Worm (Caenorhabditis elegans) whole organism, L1 larva: ENCODE results near the gene F29A7.3.
A peak's percentile ranks its signal among the peaks of the same experiment; 100 is the strongest.

Source experiments
- C34B4.2 ChIP-seq: sonication (generic microtip); optimal IDR thresholded peaks from 2 replicates; lab custom pipeline; 2017; ENCODE audit warnings: mild to moderate bottlenecking, missing genetic modification characterization, missing compliant biosample characterization
- F16B12.6 ChIP-seq: fragments of 150-350 bp; optimal IDR thresholded peaks from 2 replicates; lab custom pipeline; 2014; ENCODE audit warnings: missing biosample characterization, missing genetic modification characterization
- Y116A8C.19 ChIP-seq: sonication (generic microtip); optimal IDR thresholded peaks from 2 replicates; lab custom pipeline; 2016; ENCODE audit warnings: missing compliant biosample characterization, missing genetic modification characterization, borderline replicate concordance
- aha-1 ChIP-seq: fragments of 150-350 bp; optimal IDR thresholded peaks from 2 replicates; lab custom pipeline; 2014; ENCODE audit warnings: missing biosample characterization, missing genetic modification characterization
- aly-2 ChIP-seq: fragments of 150-350 bp; optimal IDR thresholded peaks from 2 replicates; lab custom pipeline; 2014; ENCODE audit warnings: missing biosample characterization, missing genetic modification characterization
- ceh-63 ChIP-seq: fragments of 200-800 bp; sonication (Bioruptor generic); optimal IDR thresholded peaks from 2 replicates; lab custom pipeline; 2018; ENCODE audit warnings: mild to moderate bottlenecking, missing genetic modification characterization, missing compliant biosample characterization
- ceh-8 ChIP-seq: fragments of 200-800 bp; sonication (Bioruptor generic); optimal IDR thresholded peaks from 2 replicates; lab custom pipeline; 2018; ENCODE audit warnings: mild to moderate bottlenecking, missing genetic modification characterization, moderate library complexity, missing compliant biosample characterization
- ceh-82 ChIP-seq, 3 experiments: fragments of 150-350 bp in 1 of 3; sonication (generic microtip) in 2 of 3; optimal IDR thresholded peaks; 2 replicates each; lab custom pipeline; 2014 to 2017; ENCODE audit warnings: missing biosample characterization in 3 of 3, missing genetic modification characterization in 3 of 3
- ceh-88 ChIP-seq: fragments of 200-800 bp; sonication (Bioruptor generic); IDR thresholded peaks from 2 replicates; pipeline ENCODE4 v1.3.6; 2022; ENCODE audit warnings: missing genetic modification characterization, missing compliant biosample characterization
- ces-1 ChIP-seq: fragments of 150-350 bp; optimal IDR thresholded peaks from 2 replicates; lab custom pipeline; 2014; ENCODE audit warnings: missing biosample characterization, missing genetic modification reagents, missing genetic modification characterization
- efl-1 ChIP-seq, 4 experiments: fragments of 150-350 bp; optimal IDR thresholded peaks in 3 of 4; peaks in 1 of 4; 1 replicate in 1 of 4; 2 replicates in 3 of 4; lab custom pipeline; 2014; ENCODE audit warnings: missing biosample characterization in 2 of 4, missing genetic modification characterization in 2 of 4, missing genetic modification reagents in 2 of 4
- efl-3 ChIP-seq: fragments of 200-800 bp; sonication (Bioruptor generic); optimal IDR thresholded peaks from 2 replicates; lab custom pipeline; 2018; ENCODE audit warnings: mild to moderate bottlenecking, missing genetic modification characterization, missing compliant biosample characterization
- egl-27 ChIP-seq, 2 experiments: fragments of 150-350 bp in 1 of 2; sonication (generic microtip); optimal IDR thresholded peaks; 3 replicates each; lab custom pipeline; 2017 to 2018; ENCODE audit warnings: missing biosample characterization in 2 of 2, missing genetic modification characterization in 2 of 2, missing genetic modification reagents in 2 of 2
- fkh-10 ChIP-seq: sonication (generic microtip); optimal IDR thresholded peaks from 2 replicates; lab custom pipeline; 2017; ENCODE audit warnings: missing biosample characterization, missing genetic modification reagents, missing genetic modification characterization
- fkh-8 ChIP-seq: sonication (generic microtip); optimal IDR thresholded peaks from 2 replicates; lab custom pipeline; 2016; ENCODE audit warnings: mild to moderate bottlenecking, missing genetic modification characterization, missing compliant biosample characterization
- grh-1 ChIP-seq: fragments of 200-800 bp; sonication (Bioruptor generic); IDR thresholded peaks from 2 replicates; pipeline ENCODE4 v1.3.6; 2022; ENCODE audit warnings: missing genetic modification reagents, missing genetic modification characterization, missing compliant biosample characterization
- hlh-17 ChIP-seq: fragments of 200-800 bp; sonication (Bioruptor generic); optimal IDR thresholded peaks from 2 replicates; lab custom pipeline; 2018; ENCODE audit warnings: missing genetic modification characterization, mild to moderate bottlenecking, missing compliant biosample characterization, moderate library complexity, borderline replicate concordance
- hlh-4 ChIP-seq: sonication (generic microtip); optimal IDR thresholded peaks from 2 replicates; lab custom pipeline; 2016; ENCODE audit warnings: mild to moderate bottlenecking, missing genetic modification characterization, missing compliant biosample characterization
- hpl-2 ChIP-seq: fragments of 150-350 bp; optimal IDR thresholded peaks from 2 replicates; lab custom pipeline; 2014; ENCODE audit warnings: missing biosample characterization, missing genetic modification reagents, missing genetic modification characterization
- irx-1 ChIP-seq: sonication (generic microtip); optimal IDR thresholded peaks from 2 replicates; lab custom pipeline; 2016; ENCODE audit warnings: missing genetic modification characterization, missing compliant biosample characterization
- isw-1 ChIP-seq: fragments of 200-800 bp; sonication (Bioruptor generic); IDR thresholded peaks from 2 replicates; pipeline ENCODE4 v1.3.6; 2022; ENCODE audit warnings: missing genetic modification characterization, missing compliant biosample characterization
- jun-1 ChIP-seq: fragments of 150-350 bp; optimal IDR thresholded peaks from 2 replicates; lab custom pipeline; 2014; ENCODE audit warnings: missing biosample characterization, missing genetic modification reagents, missing genetic modification characterization
- lin-15B ChIP-seq: fragments of 150-350 bp; sonication (generic microtip); optimal IDR thresholded peaks from 3 replicates; lab custom pipeline; 2014; ENCODE audit warnings: missing biosample characterization, missing genetic modification characterization
- lin-39 ChIP-seq: fragments of 150-350 bp; optimal IDR thresholded peaks from 2 replicates; lab custom pipeline; 2014; ENCODE audit warnings: missing biosample characterization, missing genetic modification reagents, missing genetic modification characterization
- lir-3 ChIP-seq: sonication (generic microtip); optimal IDR thresholded peaks from 2 replicates; lab custom pipeline; 2016; ENCODE audit warnings: mild to moderate bottlenecking, missing genetic modification characterization, moderate library complexity, missing compliant biosample characterization; ENCODE audit not compliant: poor library complexity
- mef-2 ChIP-seq: fragments of 150-350 bp; optimal IDR thresholded peaks from 2 replicates; lab custom pipeline; 2014; ENCODE audit warnings: missing biosample characterization, missing genetic modification characterization
- mep-1 ChIP-seq: fragments of 150-350 bp; optimal IDR thresholded peaks from 2 replicates; lab custom pipeline; 2014; ENCODE audit warnings: missing biosample characterization, missing genetic modification characterization
- nhr-11 ChIP-seq: fragments of 150-350 bp; optimal IDR thresholded peaks from 2 replicates; lab custom pipeline; 2014; ENCODE audit warnings: missing biosample characterization, missing genetic modification characterization
- nhr-19 ChIP-seq: fragments of 200-800 bp; sonication (Bioruptor generic); conservative IDR thresholded peaks from 2 replicates; pipeline ENCODE4 v1.3.6; 2022; ENCODE audit warnings: missing genetic modification characterization, missing compliant biosample characterization
- nhr-20 ChIP-seq: sonication (generic microtip); optimal IDR thresholded peaks from 2 replicates; lab custom pipeline; 2016; ENCODE audit warnings: mild to moderate bottlenecking, missing genetic modification characterization, missing compliant biosample characterization
- nhr-71 ChIP-seq: sonication (generic microtip); optimal IDR thresholded peaks from 2 replicates; lab custom pipeline; 2016; ENCODE audit warnings: mild to moderate bottlenecking, missing genetic modification characterization, moderate library complexity, missing compliant biosample characterization
- nhr-76 ChIP-seq: sonication (generic microtip); optimal IDR thresholded peaks from 2 replicates; lab custom pipeline; 2017; ENCODE audit warnings: missing biosample characterization, missing genetic modification characterization
- nhr-84 ChIP-seq: sonication (generic microtip); optimal IDR thresholded peaks from 2 replicates; lab custom pipeline; 2017; ENCODE audit warnings: missing biosample characterization, missing genetic modification characterization
- nhr-90 ChIP-seq: sonication (generic microtip); optimal IDR thresholded peaks from 2 replicates; lab custom pipeline; 2016; ENCODE audit warnings: mild to moderate bottlenecking, missing genetic modification characterization, missing compliant biosample characterization; ENCODE audit not compliant: poor library complexity
- pax-3 ChIP-seq: fragments of 200-800 bp; sonication (Bioruptor generic); optimal IDR thresholded peaks from 2 replicates; lab custom pipeline; 2018; ENCODE audit warnings: mild to moderate bottlenecking, missing genetic modification characterization, moderate library complexity, missing compliant biosample characterization
- pqm-1 ChIP-seq: sonication (generic microtip); optimal IDR thresholded peaks from 3 replicates; lab custom pipeline; 2017; ENCODE audit warnings: missing biosample characterization, missing genetic modification characterization
- rnt-1 ChIP-seq: sonication (generic microtip); optimal IDR thresholded peaks from 2 replicates; lab custom pipeline; 2016; ENCODE audit warnings: mild to moderate bottlenecking, missing genetic modification characterization, moderate library complexity, missing compliant biosample characterization
- skn-1 ChIP-seq: fragments of 150-350 bp; optimal IDR thresholded peaks from 2 replicates; lab custom pipeline; 2014; ENCODE audit warnings: missing biosample characterization, missing genetic modification characterization
- sup-37 ChIP-seq: fragments of 200-800 bp; sonication (Bioruptor generic); optimal IDR thresholded peaks from 2 replicates; lab custom pipeline; 2018; ENCODE audit warnings: mild to moderate bottlenecking, missing genetic modification characterization, missing compliant biosample characterization
- unc-130 ChIP-seq: fragments of 150-350 bp; optimal IDR thresholded peaks from 2 replicates; lab custom pipeline; 2017; ENCODE audit warnings: missing biosample characterization, missing genetic modification characterization, inconsistent platforms
- unc-62 ChIP-seq: fragments of 150-350 bp; optimal IDR thresholded peaks from 2 replicates; lab custom pipeline; 2014; ENCODE audit warnings: missing biosample characterization, missing genetic modification reagents, missing genetic modification characterization
- unc-98 ChIP-seq: fragments of 200-800 bp; sonication (Bioruptor generic); IDR thresholded peaks from 2 replicates; pipeline ENCODE4 v1.3.6; 2022; ENCODE audit warnings: missing genetic modification characterization, missing compliant biosample characterization
- xbp-1 ChIP-seq: sonication (generic microtip); optimal IDR thresholded peaks from 2 replicates; lab custom pipeline; 2016; ENCODE audit warnings: missing genetic modification characterization, missing compliant biosample characterization
- ztf-4 ChIP-seq: fragments of 150-350 bp; optimal IDR thresholded peaks from 2 replicates; lab custom pipeline; 2014; ENCODE audit warnings: missing biosample characterization, missing genetic modification characterization

The F29A7.3 gene

ce11 chrII:2795413-2795812 lies 42.3 kb downstream of the F29A7.3 start:
- no peak for TF ChIP-seq mef-2 (tag; lab: Kevin White, UChicago)
- TF ChIP-seq lin-15B (tag; lab: Kevin White, UChicago), result no peak
- no peak for TF ChIP-seq isw-1 (GFP tag; lab: Robert Waterston, UW)
- TF ChIP-seq skn-1, result no peak
- TF ChIP-seq nhr-11 (tag; lab: Kevin White, UChicago), result no peak
- TF ChIP-seq nhr-90 (tag; lab: Kevin White, UChicago), result no peak
- TF ChIP-seq nhr-71 (tag; lab: Kevin White, UChicago), result no peak
- no peak for TF ChIP-seq jun-1 (tag; lab: Kevin White, UChicago)
- no peak for TF ChIP-seq unc-130 (tag; lab: Kevin White, UChicago)
- TF ChIP-seq Y116A8C.19 (tag; lab: Kevin White, UChicago), result no peak
- no peak for TF ChIP-seq nhr-84 (tag; lab: Kevin White, UChicago)
- TF ChIP-seq unc-62 (GFP tag; lab: Kevin White, UChicago), result no peak
- TF ChIP-seq hlh-17, result no peak
- no peak for TF ChIP-seq aha-1 (tag; lab: Kevin White, UChicago)
- TF ChIP-seq ceh-8 (GFP tag; lab: Kevin White, UChicago), result no peak

ce11 chrII:2796431-2796830 lies 43.3 kb downstream of the F29A7.3 start:
- no peak for TF ChIP-seq nhr-84 (tag; lab: Kevin White, UChicago)
- no peak for TF ChIP-seq efl-1 (optimal IDR thresholded peaks at IDR 0.05; lab: Kevin White, UChicago)
- peak in 1 of 2 experiments; percentile 87 for TF ChIP-seq efl-1 (GFP tag; optimal IDR thresholded peaks at IDR 0.05 in 1 of 2; lab: Kevin White, UChicago)

- TF ChIP-seq F16B12.6 (tag; lab: Kevin White, UChicago) (no peak), efl-1 (optimal IDR thresholded peaks at IDR 0.05; lab: Kevin White, UChicago) (no peak), efl-1 (GFP tag; optimal IDR thresholded peaks at IDR 0.05 in 1 of 2; lab: Kevin White, UChicago) (peak in 1 of 2 experiments; percentile 63)
These were observed 44.9 kb downstream of the F29A7.3 start for ce11 chrII:2797951-2798350.

ce11 chrII:2800550-2801233 lies 47.6 kb downstream of the F29A7.3 start, which contains the start of gene nhr-119:
nhr-119 (minus strand) TSS chrII:2800600.
- TF ChIP-seq lir-3 (tag; lab: Kevin White, UChicago), result no peak
- peak; percentile 73 for TF ChIP-seq jun-1 (tag; lab: Kevin White, UChicago)
- TF ChIP-seq xbp-1 (tag; lab: Kevin White, UChicago), result peak; percentile 50
- no peak for TF ChIP-seq ceh-63 (GFP tag; lab: Kevin White, UChicago)
- TF ChIP-seq ces-1, result no peak
- TF ChIP-seq lin-39 (tag; lab: Kevin White, UChicago), result peak; percentile 92
- TF ChIP-seq skn-1, result peak; percentile 4
- peak; percentile 28 for TF ChIP-seq irx-1 (tag; lab: Kevin White, UChicago)
- no peak for TF ChIP-seq C34B4.2 (tag; lab: Kevin White, UChicago)
- TF ChIP-seq sup-37, result no peak
- no peak for TF ChIP-seq egl-27 (tag; optimal IDR thresholded peaks at IDR 0.05; lab: Kevin White, UChicago)
- peak; percentile 87 for TF ChIP-seq nhr-90 (tag; lab: Kevin White, UChicago)
- TF ChIP-seq hlh-4 (tag; lab: Kevin White, UChicago), result no peak
- TF ChIP-seq hlh-17, result no peak
- peak; percentile 85 for TF ChIP-seq nhr-19 (GFP tag; lab: Robert Waterston, UW)
- TF ChIP-seq rnt-1 (tag; lab: Kevin White, UChicago), result peak; percentile 87
- TF ChIP-seq fkh-8 (tag; lab: Kevin White, UChicago), result no peak
- no peak for TF ChIP-seq ceh-8 (GFP tag; lab: Kevin White, UChicago)
- TF ChIP-seq ztf-4, result peak; percentile 40
- TF ChIP-seq pax-3, result no peak
- peak; percentile 90 for TF ChIP-seq nhr-20 (tag; lab: Kevin White, UChicago)
- TF ChIP-seq efl-3 (GFP tag; lab: Kevin White, UChicago), result no peak
- no peak for TF ChIP-seq fkh-10 (GFP tag; lab: Kevin White, UChicago)
- TF ChIP-seq aly-2, result no peak
- peak; percentile 52 for TF ChIP-seq mep-1 (tag; lab: Kevin White, UChicago)
- peak; percentile 18 for TF ChIP-seq pqm-1 (tag; lab: Kevin White, UChicago)
- TF ChIP-seq hpl-2 (GFP tag; lab: Kevin White, UChicago), result no peak
- TF ChIP-seq ceh-88 (GFP tag; lab: Robert Waterston, UW), result no peak
- no peak for TF ChIP-seq nhr-76 (tag; lab: Kevin White, UChicago)
- TF ChIP-seq grh-1 (GFP tag; lab: Robert Waterston, UW), result peak; percentile 71
- TF ChIP-seq unc-98 (GFP tag; lab: Robert Waterston, UW), result no peak
- TF ChIP-seq ceh-82 (tag; optimal IDR thresholded peaks at IDR 0.05; lab: Kevin White, UChicago), result no peak
